Fruit fly (Drosophila melanogaster) whole organism, embryonic: Measurements from ENCODE around the gene Pp2C1.

Experiments used
- Antp ChIP-seq: fragments of 200-800 bp; sonication (Bioruptor generic); optimal IDR thresholded peaks from 3 replicates; lab custom pipeline; 2016; ENCODE audit warnings: missing biosample characterization, missing genetic modification characterization
- B-H1 ChIP-seq: fragments of 200-800 bp; sonication (Bioruptor generic); IDR thresholded peaks from 3 replicates; pipeline ENCODE4 v1.3.6; 2022; ENCODE audit warnings: missing biosample characterization, missing genetic modification characterization
- Bteb2 ChIP-seq: fragments of 200-800 bp; sonication (Bioruptor generic); optimal IDR thresholded peaks from 2 replicates; lab custom pipeline; 2016; ENCODE audit warnings: missing biosample characterization, missing genetic modification characterization
- CG10147 ChIP-seq: fragments of 200-800 bp; sonication (Bioruptor generic); optimal IDR thresholded peaks from 2 replicates; lab custom pipeline; 2019; ENCODE audit warnings: missing biosample characterization, mild to moderate bottlenecking, missing genetic modification characterization, moderate library complexity
- CG10267 ChIP-seq: fragments of 200-800 bp; sonication (Bioruptor generic); optimal IDR thresholded peaks from 2 replicates; lab custom pipeline; 2018; ENCODE audit warnings: missing biosample characterization, mild to moderate bottlenecking, missing genetic modification characterization, moderate library complexity
- CG12659 ChIP-seq: fragments of 200-800 bp; sonication (Bioruptor generic); optimal IDR thresholded peaks from 3 replicates; lab custom pipeline; 2017; ENCODE audit warnings: mild to moderate bottlenecking, missing biosample characterization, missing genetic modification reagents, missing genetic modification characterization
- CG13287 ChIP-seq: fragments of 200-800 bp; sonication (Bioruptor generic); IDR thresholded peaks from 2 replicates; pipeline ENCODE4 v1.3.6; 2022; ENCODE audit warnings: missing biosample characterization, missing genetic modification characterization; ENCODE audit not compliant: partially characterized antibody
- CG13775 ChIP-seq: fragments of 200-800 bp; sonication (Bioruptor generic); optimal IDR thresholded peaks from 3 replicates; lab custom pipeline; 2017; ENCODE audit warnings: missing biosample characterization, mild to moderate bottlenecking, missing genetic modification characterization
- CG14441 ChIP-seq: fragments of 200-800 bp; sonication (Bioruptor generic); IDR thresholded peaks from 2 replicates; pipeline ENCODE4 v1.3.6; 2022; ENCODE audit warnings: missing biosample characterization, missing genetic modification characterization
- CG14710 ChIP-seq: fragments of 200-800 bp; sonication (Bioruptor generic); optimal IDR thresholded peaks from 3 replicates; lab custom pipeline; 2019; ENCODE audit warnings: missing biosample characterization, mild to moderate bottlenecking, missing genetic modification characterization, moderate library complexity
- CG2120 ChIP-seq: fragments of 200-800 bp; sonication (Bioruptor generic); optimal IDR thresholded peaks from 3 replicates; lab custom pipeline; 2016; ENCODE audit warnings: missing biosample characterization, missing genetic modification characterization
- CG31388 ChIP-seq: fragments of 200-800 bp; sonication (Bioruptor generic); optimal IDR thresholded peaks from 2 replicates; lab custom pipeline; 2016; ENCODE audit warnings: missing biosample characterization, missing genetic modification characterization
- CG32772 ChIP-seq: fragments of 200-800 bp; sonication (Bioruptor generic); IDR thresholded peaks from 2 replicates; pipeline ENCODE4 v1.3.6; 2022; ENCODE audit warnings: missing biosample characterization, missing genetic modification characterization
- CG34224 ChIP-seq: fragments of 200-800 bp; sonication (Bioruptor generic); IDR thresholded peaks from 3 replicates; pipeline ENCODE4 v1.3.6; 2022; ENCODE audit warnings: missing biosample characterization, missing genetic modification characterization; ENCODE audit not compliant: partially characterized antibody
- CG34422 ChIP-seq: fragments of 200-800 bp; sonication (Bioruptor generic); IDR thresholded peaks from 3 replicates; pipeline ENCODE4 v1.3.6; 2022; ENCODE audit warnings: missing biosample characterization, missing genetic modification characterization
- CG3838 ChIP-seq: fragments of 200-800 bp; sonication (Bioruptor generic); optimal IDR thresholded peaks from 3 replicates; lab custom pipeline; 2016; ENCODE audit warnings: missing biosample characterization, missing genetic modification characterization
- CG5953 ChIP-seq: fragments of 200-800 bp; sonication (Bioruptor generic); IDR thresholded peaks from 2 replicates; pipeline ENCODE4 v1.3.6; 2022; ENCODE audit warnings: missing biosample characterization, missing genetic modification characterization
- CG6254 ChIP-seq: fragments of 200-800 bp; sonication (Bioruptor generic); optimal IDR thresholded peaks from 3 replicates; lab custom pipeline; 2017; ENCODE audit warnings: mild to moderate bottlenecking, missing biosample characterization, missing genetic modification reagents, missing genetic modification characterization
- CG6791 ChIP-seq: fragments of 200-800 bp; sonication (Bioruptor generic); IDR thresholded peaks from 3 replicates; pipeline ENCODE4 v1.3.6; 2022; ENCODE audit warnings: missing biosample characterization, missing genetic modification characterization; ENCODE audit not compliant: partially characterized antibody
- CG9609 ChIP-seq: fragments of 200-800 bp; sonication (Bioruptor generic); optimal IDR thresholded peaks from 3 replicates; lab custom pipeline; 2016; ENCODE audit warnings: missing biosample characterization, missing genetic modification characterization
- Deaf1 ChIP-seq: fragments of 200-800 bp; optimal IDR thresholded peaks from 3 replicates; lab custom pipeline; 2019; ENCODE audit warnings: missing biosample characterization, mild to moderate bottlenecking, missing genetic modification characterization, moderate library complexity
- Elba2 ChIP-seq: fragments of 200-800 bp; sonication (Bioruptor generic); optimal IDR thresholded peaks from 3 replicates; lab custom pipeline; 2016; ENCODE audit warnings: missing biosample characterization, missing genetic modification characterization
- HLH4C ChIP-seq: fragments of 200-800 bp; sonication (Bioruptor generic); IDR thresholded peaks from 3 replicates; pipeline ENCODE4 v1.3.6; 2022; ENCODE audit warnings: missing biosample characterization, missing genetic modification characterization; ENCODE audit not compliant: partially characterized antibody
- MBD-R2 ChIP-seq: fragments of 200-800 bp; sonication (Bioruptor generic); IDR thresholded peaks from 2 replicates; pipeline ENCODE4 v1.3.6; 2022; ENCODE audit warnings: missing biosample characterization, missing genetic modification characterization
- Med ChIP-seq: fragments of 200-800 bp; sonication (Bioruptor generic); peaks from one replicate; lab custom pipeline; 2016; ENCODE audit warnings: missing biosample characterization, missing genetic modification characterization, mild to moderate bottlenecking, inconsistent platforms, moderate library complexity
- Nf-YB ChIP-seq: fragments of 200-800 bp; sonication (Bioruptor generic); optimal IDR thresholded peaks from 3 replicates; lab custom pipeline; 2019; ENCODE audit warnings: missing biosample characterization, mild to moderate bottlenecking, missing genetic modification characterization, moderate library complexity
- Rx ChIP-seq: fragments of 200-800 bp; sonication (Bioruptor generic); IDR thresholded peaks from 2 replicates; pipeline ENCODE4 v1.3.6; 2022; ENCODE audit warnings: missing biosample characterization, missing genetic modification characterization
- Scr ChIP-seq: fragments of 200-800 bp; sonication (Bioruptor generic); IDR thresholded peaks from 2 replicates; pipeline ENCODE4 v1.3.6; 2022; ENCODE audit warnings: missing biosample characterization, missing genetic modification characterization; ENCODE audit not compliant: partially characterized antibody
- amos ChIP-seq: fragments of 200-800 bp; sonication (Bioruptor generic); IDR thresholded peaks from 2 replicates; pipeline ENCODE4 v1.3.6; 2022; ENCODE audit warnings: missing biosample characterization, missing genetic modification characterization; ENCODE audit not compliant: partially characterized antibody
- bbx ChIP-seq: fragments of 200-800 bp; sonication (Bioruptor generic); IDR thresholded peaks from 2 replicates; pipeline ENCODE4 v1.3.6; 2022; ENCODE audit warnings: missing biosample characterization, missing genetic modification characterization; ENCODE audit not compliant: partially characterized antibody
- cg ChIP-seq: fragments of 200-800 bp; sonication (Bioruptor generic); optimal IDR thresholded peaks from 3 replicates; lab custom pipeline; 2019; ENCODE audit warnings: missing biosample characterization, mild to moderate bottlenecking, missing genetic modification characterization, moderate library complexity
- cwo ChIP-seq: fragments of 200-800 bp; sonication (Bioruptor generic); optimal IDR thresholded peaks from 3 replicates; lab custom pipeline; 2017; ENCODE audit warnings: missing biosample characterization, missing genetic modification characterization, mild to moderate bottlenecking, moderate library complexity, missing genetic modification reagents
- eve ChIP-seq, 2 experiments: fragments of >200 bp; optimal IDR thresholded peaks; 2 replicates each; lab custom pipeline; 2017; ENCODE audit warnings: missing biosample characterization in 2 of 2, missing genetic modification characterization in 2 of 2
- ewg ChIP-seq: fragments of 200-800 bp; sonication (Bioruptor generic); optimal IDR thresholded peaks from 3 replicates; lab custom pipeline; 2017; ENCODE audit warnings: mild to moderate bottlenecking, missing biosample characterization, missing genetic modification reagents, missing genetic modification characterization
- fu2 ChIP-seq: fragments of 200-800 bp; sonication (Bioruptor generic); optimal IDR thresholded peaks from 2 replicates; lab custom pipeline; 2016; ENCODE audit warnings: missing biosample characterization, missing genetic modification characterization
- gfzf ChIP-seq: fragments of 200-800 bp; sonication (Bioruptor generic); optimal IDR thresholded peaks from 2 replicates; lab custom pipeline; 2016; ENCODE audit warnings: missing biosample characterization, mild to moderate bottlenecking, missing genetic modification characterization, moderate library complexity
- gt ChIP-seq: fragments of 200-800 bp; sonication (Bioruptor generic); IDR thresholded peaks from 2 replicates; pipeline ENCODE4 v1.3.6; 2022; ENCODE audit warnings: missing biosample characterization, missing genetic modification characterization
- odd ChIP-seq: fragments of 200-800 bp; sonication (Bioruptor generic); optimal IDR thresholded peaks from 2 replicates; lab custom pipeline; 2017; ENCODE audit warnings: missing biosample characterization, mild to moderate bottlenecking, missing genetic modification characterization
- org-1 ChIP-seq: fragments of 200-800 bp; sonication (Bioruptor generic); optimal IDR thresholded peaks from 2 replicates; lab custom pipeline; 2017; ENCODE audit warnings: missing biosample characterization, missing genetic modification characterization
- p53 ChIP-seq: fragments of 200-800 bp; sonication (Bioruptor generic); optimal IDR thresholded peaks from 2 replicates; lab custom pipeline; 2016; ENCODE audit warnings: missing biosample characterization, missing genetic modification characterization
- peb ChIP-seq: fragments of 200-800 bp; sonication (Bioruptor generic); IDR thresholded peaks from 2 replicates; pipeline ENCODE4 v1.3.6; 2022; ENCODE audit warnings: missing biosample characterization, missing genetic modification characterization
- pzg ChIP-seq: fragments of 200-800 bp; sonication (Bioruptor generic); optimal IDR thresholded peaks from 3 replicates; lab custom pipeline; 2018; ENCODE audit warnings: missing biosample characterization, mild to moderate bottlenecking, missing genetic modification characterization, moderate library complexity
- slbo ChIP-seq: fragments of 200-800 bp; sonication (Bioruptor generic); IDR thresholded peaks from 2 replicates; pipeline ENCODE4 v1.3.6; 2022; ENCODE audit warnings: missing biosample characterization, missing genetic modification characterization
- so ChIP-seq: fragments of 200-800 bp; sonication (Bioruptor generic); IDR thresholded peaks from 3 replicates; pipeline ENCODE4 v1.3.6; 2022; ENCODE audit warnings: missing biosample characterization, missing genetic modification characterization
- ssp ChIP-seq: fragments of 200-800 bp; sonication (Bioruptor generic); IDR thresholded peaks from 2 replicates; pipeline ENCODE4 v1.3.6; 2022; ENCODE audit warnings: missing biosample characterization, missing genetic modification characterization
- tap ChIP-seq: fragments of 200-800 bp; optimal IDR thresholded peaks from 3 replicates; lab custom pipeline; 2019; ENCODE audit warnings: missing biosample characterization, mild to moderate bottlenecking, missing genetic modification characterization, moderate library complexity
- trh ChIP-seq: fragments of 200-800 bp; sonication (Bioruptor generic); optimal IDR thresholded peaks from 2 replicates; lab custom pipeline; 2016; ENCODE audit warnings: missing biosample characterization, missing genetic modification characterization
- zen ChIP-seq: fragments of 200-800 bp; sonication (Bioruptor generic); optimal IDR thresholded peaks from 3 replicates; lab custom pipeline; 2018; ENCODE audit warnings: missing biosample characterization, mild to moderate bottlenecking, missing genetic modification characterization, moderate library complexity
- zen2 ChIP-seq: fragments of 200-800 bp; sonication (Bioruptor generic); IDR thresholded peaks from 3 replicates; pipeline ENCODE4 v1.3.6; 2022; ENCODE audit warnings: missing biosample characterization, missing genetic modification characterization; ENCODE audit not compliant: partially characterized antibody
- zfh2 ChIP-seq: fragments of 200-800 bp; sonication (Bioruptor generic); optimal IDR thresholded peaks from 2 replicates; lab custom pipeline; 2016; ENCODE audit warnings: missing biosample characterization, missing genetic modification characterization

The Pp2C1 gene

dm6 chrX:4649751-4650150 is 37.0 kb downstream of the Pp2C1 start, which contains the start of the genes Cbp80 and Torsin:
Gene Cbp80, plus strand, starts transcription at chrX:4650015.
Gene Torsin, minus strand, starts transcription at chrX:4650032.
- peak; percentile 8 for TF ChIP-seq zen (tag; lab: Kevin White, UChicago)
- no peak for TF ChIP-seq p53 (GFP tag; lab: Kevin White, UChicago)
- no peak for TF ChIP-seq org-1
- 0 out of 2 replicates have a peak, but pooled peaks have one; percentile 22 for TF ChIP-seq ssp (GFP tag; lab: Robert Waterston, UW)
- peak; percentile 100 for TF ChIP-seq HLH4C (GFP tag; lab: Robert Waterston, UW)
- no peak for TF ChIP-seq CG9609 (GFP tag; lab: Kevin White, UChicago)
- TF ChIP-seq slbo = peak; percentile 48; the same call in 1 of the 2 replicates
- peak; percentile 73; the same call in 2 of the 3 replicates for TF ChIP-seq zen2 (GFP tag; lab: Robert Waterston, UW)
- TF ChIP-seq Deaf1 (tag; lab: Kevin White, UChicago) = no peak
- peak; percentile 83 for TF ChIP-seq bbx (GFP tag; lab: Robert Waterston, UW)
- peak; percentile 7 for TF ChIP-seq zfh2
- TF ChIP-seq CG13775 = peak; percentile 1
- TF ChIP-seq CG6791 (GFP tag; lab: Robert Waterston, UW) = peak; percentile 84
- TF ChIP-seq cg (GFP tag; lab: Kevin White, UChicago) = no peak
- TF ChIP-seq CG14441 (GFP tag; lab: Robert Waterston, UW) = 0 out of 2 replicates have a peak, but pooled peaks have one; percentile 31
- no peak for TF ChIP-seq cwo
- no peak for TF ChIP-seq fu2
- TF ChIP-seq Rx (GFP tag; lab: Robert Waterston, UW) = no peak
- TF ChIP-seq CG34422 (GFP tag; lab: Robert Waterston, UW) = 0 out of 3 replicates have a peak, but pooled peaks have one; percentile 31
- TF ChIP-seq Scr (GFP tag; lab: Robert Waterston, UW) = peak; percentile 92
- TF ChIP-seq Elba2 (GFP tag; lab: Kevin White, UChicago) = no peak
- TF ChIP-seq odd (GFP tag; lab: Kevin White, UChicago) = no peak
- no peak for TF ChIP-seq CG3838 (GFP tag; lab: Kevin White, UChicago)
- TF ChIP-seq ewg (GFP tag; lab: Kevin White, UChicago) = peak; percentile 26
- peak; percentile 1 for TF ChIP-seq CG10147 (GFP tag; lab: Kevin White, UChicago)
- TF ChIP-seq Antp (GFP tag; lab: Kevin White, UChicago) = peak; percentile 33
- peak; percentile 36 for TF ChIP-seq CG12659
- TF ChIP-seq B-H1 (GFP tag; lab: Robert Waterston, UW) = no peak
- TF ChIP-seq gfzf (GFP tag; lab: Kevin White, UChicago) = peak; percentile 23
- no peak for TF ChIP-seq trh (GFP tag; lab: Kevin White, UChicago)
- TF ChIP-seq amos (GFP tag; lab: Robert Waterston, UW) = peak; percentile 77
- TF ChIP-seq CG6254 (GFP tag; lab: Kevin White, UChicago) = no peak
- peak; percentile 83 for TF ChIP-seq MBD-R2
- no peak for TF ChIP-seq CG31388 (GFP tag; lab: Kevin White, UChicago)
- peak; percentile 30 for TF ChIP-seq CG2120 (GFP tag; lab: Kevin White, UChicago)
- no peak for TF ChIP-seq Nf-YB
- TF ChIP-seq CG34224 = peak; percentile 90
- TF ChIP-seq CG5953 (GFP tag; lab: Robert Waterston, UW) = no peak
- no peak for TF ChIP-seq gt (GFP tag; lab: Robert Waterston, UW)
- peak; percentile 68 for TF ChIP-seq CG32772
- TF ChIP-seq CG10267 = peak; percentile 26
- TF ChIP-seq peb (GFP tag; lab: Robert Waterston, UW) = 0 out of 2 replicates have a peak, but pooled peaks have one; percentile 15
- TF ChIP-seq CG14710 (tag; lab: Kevin White, UChicago) = peak; percentile 37
- peak; percentile 90 for TF ChIP-seq CG13287 (GFP tag; lab: Robert Waterston, UW)
- peak; percentile 81 for TF ChIP-seq Med (GFP tag; lab: Kevin White, UChicago)
- TF ChIP-seq eve (GFP tag; optimal IDR thresholded peaks at IDR 0.05; lab: Kevin White, UChicago) = no peak
- TF ChIP-seq Bteb2 = no peak
- TF ChIP-seq pzg (GFP tag; lab: Kevin White, UChicago) = peak; percentile 52
- no peak for TF ChIP-seq so (GFP tag; lab: Robert Waterston, UW)
- no peak for TF ChIP-seq tap (tag; lab: Kevin White, UChicago)
